Fruit fly (Drosophila melanogaster) whole organism, wandering third instar larva: ENCODE results near the gene sala.

Experiments used
- dsf ChIP-seq: sonication (Bioruptor generic); optimal IDR thresholded peaks from 2 replicates; lab custom pipeline; 2016; ENCODE audit warnings: missing biosample characterization, missing genetic modification characterization, borderline replicate concordance
- foxo ChIP-seq, 2 experiments: fragments of 200-800 bp; sonication (Bioruptor generic); optimal IDR thresholded peaks; 2 replicates in 1 of 2; 3 replicates in 1 of 2; lab custom pipeline; 2016 to 2017; ENCODE audit warnings: missing biosample characterization in 2 of 2, missing genetic modification characterization in 2 of 2
- usp ChIP-seq: fragments of >200 bp; optimal IDR thresholded peaks from 2 replicates; lab custom pipeline; 2017; ENCODE audit warnings: missing biosample characterization, missing genetic modification characterization

DNA sequence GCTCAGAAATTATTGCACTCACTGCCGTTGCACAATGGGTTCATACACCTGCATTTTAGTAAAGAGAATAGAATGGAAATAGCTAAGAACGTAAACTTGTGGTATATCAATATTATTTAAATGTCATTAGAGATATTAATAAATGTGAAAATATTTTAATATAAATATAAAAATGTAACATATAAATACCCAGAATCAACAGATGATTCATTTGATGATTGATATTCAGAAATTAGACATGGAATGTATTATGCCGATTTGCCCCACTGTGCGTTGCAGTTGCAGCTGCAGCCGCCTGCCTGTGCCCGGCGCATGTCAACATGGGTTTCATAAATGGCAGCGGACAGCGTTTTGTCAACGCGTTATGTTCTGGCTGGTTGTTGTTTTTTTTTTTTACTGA lies 14.5 kb upstream of the sala start:
- TF ChIP-seq dsf (no peak), usp (GFP tag; lab: Kevin White, UChicago) (no peak), foxo (GFP tag; optimal IDR thresholded peaks at IDR 0.05; lab: Kevin White, UChicago) (no peak)
